Worm (Caenorhabditis elegans) whole organism, midembryonic: Measurements from ENCODE around the gene hosl-1.

ENCODE experiments used
- T22C8.4 ChIP-seq: fragments of 200-800 bp; sonication (Bioruptor generic); IDR thresholded peaks from 2 replicates; pipeline ENCODE4 v1.3.6; 2022; ENCODE audit warnings: missing genetic modification characterization, missing compliant biosample characterization
- cog-1 ChIP-seq: sonication (generic microtip); optimal IDR thresholded peaks from 2 replicates; lab custom pipeline; 2016; ENCODE audit warnings: missing genetic modification characterization, missing compliant biosample characterization
- flt-1 ChIP-seq: fragments of 200-800 bp; sonication (Bioruptor generic); IDR thresholded peaks from 2 replicates; pipeline ENCODE4 v1.3.6; 2022; ENCODE audit warnings: missing genetic modification characterization, missing compliant biosample characterization
- klf-2 ChIP-seq: fragments of 200-800 bp; sonication (Bioruptor generic); conservative IDR thresholded peaks from 2 replicates; pipeline ENCODE4 v1.3.6; 2022; ENCODE audit warnings: missing genetic modification reagents, missing genetic modification characterization, missing compliant biosample characterization
- med-1 ChIP-seq: sonication (generic microtip); optimal IDR thresholded peaks from 2 replicates; lab custom pipeline; 2017; ENCODE audit warnings: missing genetic modification characterization, mild to moderate bottlenecking, missing compliant biosample characterization, antibody characterized with exemption, missing genetic modification reagents; ENCODE audit not compliant: insufficient read depth
- ref-1 ChIP-seq: fragments of 200-800 bp; sonication (Bioruptor generic); conservative IDR thresholded peaks from 2 replicates; pipeline ENCODE4 v1.3.6; 2022; ENCODE audit warnings: missing genetic modification reagents, missing genetic modification characterization, missing compliant biosample characterization
- tab-1 ChIP-seq: fragments of 200-800 bp; sonication (Bioruptor generic); IDR thresholded peaks from 2 replicates; pipeline ENCODE4 v1.3.6; 2022; ENCODE audit warnings: missing genetic modification characterization, missing compliant biosample characterization
- ztf-23 ChIP-seq: fragments of 200-800 bp; sonication (Bioruptor generic); IDR thresholded peaks from 2 replicates; pipeline ENCODE4 v1.3.6; 2022; ENCODE audit warnings: missing genetic modification reagents, missing genetic modification characterization, missing compliant biosample characterization
- ztf-29 ChIP-seq: fragments of 200-800 bp; sonication (Bioruptor generic); IDR thresholded peaks from 2 replicates; pipeline ENCODE4 v1.3.6; 2022; ENCODE audit warnings: missing genetic modification reagents, missing genetic modification characterization, missing compliant biosample characterization

DNA sequence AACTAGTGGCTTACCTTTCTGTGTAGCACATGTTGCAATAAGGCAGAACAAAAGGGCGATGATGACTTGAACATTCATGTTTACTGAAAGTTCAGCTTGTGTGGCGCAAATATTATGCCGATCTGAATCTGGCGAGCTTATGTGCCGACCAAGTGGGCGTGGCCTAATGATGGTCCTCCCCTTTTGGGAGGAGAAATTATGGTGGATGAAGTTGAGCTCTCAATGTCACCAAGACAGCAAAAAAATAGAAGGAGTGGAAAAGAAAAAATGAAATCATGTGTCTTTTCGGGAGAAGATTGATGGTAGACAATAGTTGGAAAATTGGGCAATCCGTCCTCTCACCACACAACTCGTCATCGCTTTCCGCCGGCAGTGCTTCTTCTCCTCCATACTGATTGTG, 44.7 kb upstream of the hosl-1 start, which contains the start of gene flp-12:
- TF ChIP-seq flt-1 (GFP tag; lab: Robert Waterston, UW), result no peak
- no peak for TF ChIP-seq T22C8.4 (GFP tag; lab: Robert Waterston, UW)
- no peak for TF ChIP-seq ztf-29 (GFP tag; lab: Robert Waterston, UW)
- TF ChIP-seq tab-1 (GFP tag; lab: Robert Waterston, UW), result no peak
- TF ChIP-seq cog-1 (tag; lab: Kevin White, UChicago), result no peak
- TF ChIP-seq ztf-23, result no peak
- no peak for TF ChIP-seq klf-2
- no peak for TF ChIP-seq med-1
- TF ChIP-seq ref-1, result no peak
